Worm (Caenorhabditis elegans): ENCODE results near the gene F58B4.7.

DNA sequence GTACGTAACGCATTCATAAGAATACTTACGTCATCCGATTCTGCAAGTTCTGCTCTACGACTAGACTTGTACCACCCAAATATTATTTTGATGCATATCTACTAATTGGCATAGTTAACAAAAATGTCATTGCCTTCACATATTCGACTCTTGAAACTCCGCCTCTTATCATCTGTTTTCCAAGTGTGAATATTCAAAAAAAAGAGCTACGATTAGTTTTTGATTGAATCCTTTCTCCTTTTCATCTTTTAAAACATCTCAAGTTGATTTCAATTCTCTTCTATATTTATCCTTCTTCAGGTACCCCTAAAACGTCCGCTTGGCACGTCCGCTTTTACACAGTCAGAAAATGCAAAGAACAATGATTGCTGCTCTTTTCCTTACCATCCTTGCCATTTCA lies 24.8 kb upstream of the F58B4.7 start, which contains the start of gene F17C11.2:
- no peak for TF ChIP-seq sea-2 (GFP tag; IDR thresholded peaks at IDR 0.05)
- no peak for TF ChIP-seq mes-4 (tag; optimal IDR thresholded peaks at IDR 0.05)
- TF ChIP-seq nhr-120 (GFP tag; IDR thresholded peaks at IDR 0.05): no peak
- no peak for TF ChIP-seq ama-1 (optimal IDR thresholded peaks at IDR 0.05)
- no peak for TF ChIP-seq ama-1 (GFP tag; optimal IDR thresholded peaks at IDR 0.05)
- TF ChIP-seq attf-5 (GFP tag; optimal IDR thresholded peaks at IDR 0.05): no peak
- no peak for TF ChIP-seq sptf-2 (GFP tag; optimal IDR thresholded peaks at IDR 0.05)
- TF ChIP-seq B0261.1 (tag; optimal IDR thresholded peaks at IDR 0.05): no peak
- TF ChIP-seq F57A8.1 (GFP tag; optimal IDR thresholded peaks at IDR 0.05): no peak
- no peak for TF ChIP-seq lin-35 (GFP tag; optimal IDR thresholded peaks at IDR 0.05)
- TF ChIP-seq chd-7 (tag; optimal IDR thresholded peaks at IDR 0.05): no peak
- TF ChIP-seq lin-40 (tag; optimal IDR thresholded peaks at IDR 0.05): no peak

Measured in whole organism, young adult.